Worm (Caenorhabditis elegans) whole organism, young adult: Measurements from ENCODE around the gene mam-2.

Experiments
- B0261.1 ChIP-seq: sonication (generic microtip); optimal IDR thresholded peaks from 2 replicates; lab custom pipeline; 2016; ENCODE audit warnings: mild to moderate bottlenecking, missing genetic modification characterization, moderate library complexity, missing compliant biosample characterization
- Y79H2A.3 ChIP-seq: fragments of 200-800 bp; sonication (Bioruptor generic); conservative IDR thresholded peaks from 2 replicates; pipeline ENCODE4 v1.3.6; 2022; ENCODE audit warnings: missing genetic modification reagents, missing genetic modification characterization, missing compliant biosample characterization
- atf-7 ChIP-seq: sonication (generic microtip); optimal IDR thresholded peaks from 2 replicates; lab custom pipeline; 2017; ENCODE audit warnings: mild to moderate bottlenecking, missing genetic modification characterization, missing compliant biosample characterization
- attf-5 ChIP-seq: fragments of 200-800 bp; sonication (Bioruptor generic); optimal IDR thresholded peaks from 2 replicates; lab custom pipeline; 2018; ENCODE audit warnings: mild to moderate bottlenecking, missing genetic modification characterization, missing compliant biosample characterization
- chd-7 ChIP-seq: sonication (generic microtip); optimal IDR thresholded peaks from 2 replicates; lab custom pipeline; 2016; ENCODE audit warnings: mild to moderate bottlenecking, missing genetic modification characterization, moderate library complexity, missing compliant biosample characterization
- dpl-1 ChIP-seq: fragments of 150-350 bp; optimal IDR thresholded peaks from 2 replicates; lab custom pipeline; 2014; ENCODE audit warnings: missing biosample characterization, missing genetic modification reagents, missing genetic modification characterization
- egrh-3 ChIP-seq: fragments of 200-800 bp; sonication (Bioruptor generic); IDR thresholded peaks from 2 replicates; pipeline ENCODE4 v1.3.6; 2022; ENCODE audit warnings: missing genetic modification reagents, missing genetic modification characterization, missing compliant biosample characterization

DNA sequence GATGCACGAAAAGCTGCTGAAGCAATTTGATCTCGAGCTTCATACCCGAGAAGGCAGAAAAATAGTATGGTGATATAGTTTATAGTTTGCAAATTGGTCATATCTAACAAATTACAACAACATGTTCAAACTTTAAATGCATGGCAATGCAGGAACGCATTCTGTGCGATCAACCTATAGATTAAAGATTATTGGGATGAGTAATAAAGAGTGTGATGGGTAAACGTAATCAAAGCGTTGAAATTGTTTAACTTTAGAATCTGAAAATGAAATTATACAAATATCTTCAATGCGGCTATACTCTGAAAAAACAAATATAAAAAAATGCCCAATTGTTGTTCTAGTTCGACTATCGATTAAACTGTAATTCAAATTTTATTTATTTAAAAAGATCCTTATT lies 6.7 kb upstream of the mam-2 start, which contains the start of gene C47E12.14:
- no peak for TF ChIP-seq B0261.1 (tag; lab: Kevin White, UChicago)
- TF ChIP-seq dpl-1 (GFP tag; lab: Kevin White, UChicago): no peak
- no peak for TF ChIP-seq Y79H2A.3 (GFP tag; lab: Robert Waterston, UW)
- no peak for TF ChIP-seq chd-7 (tag; lab: Kevin White, UChicago)
- no peak for TF ChIP-seq egrh-3 (GFP tag; lab: Robert Waterston, UW)
- no peak for TF ChIP-seq atf-7 (tag; lab: Kevin White, UChicago)
- TF ChIP-seq attf-5: no peak
